Fruit fly (Drosophila melanogaster): Measurements from ENCODE around the gene MKP-4.

- no peak for TF ChIP-seq ttk (optimal IDR thresholded peaks at IDR 0.05)
- no peak for TF ChIP-seq h (optimal IDR thresholded peaks at IDR 0.05)
- no peak for TF ChIP-seq Sin3A (optimal IDR thresholded peaks at IDR 0.05)
- TF ChIP-seq Myc (optimal IDR thresholded peaks at IDR 0.05), result no peak
Measured at dm6 chrX:19615990-19616663, 6.8 kb upstream of the MKP-4 start, which contains the start of gene CG14210.
